Worm (Caenorhabditis elegans) whole organism, L2 larva: Measurements from ENCODE around the gene str-71.
A peak's percentile ranks its signal among the peaks of the same experiment; 100 is the strongest.

Source experiments
- R02D3.7 ChIP-seq: fragments of 150-350 bp; optimal IDR thresholded peaks from 2 replicates; lab custom pipeline; 2014; ENCODE audit warnings: missing biosample characterization, missing genetic modification characterization
- Y55F3AM.14 ChIP-seq: fragments of 200-800 bp; sonication (Bioruptor generic); optimal IDR thresholded peaks from 2 replicates; lab custom pipeline; 2018; ENCODE audit warnings: mild to moderate bottlenecking, missing genetic modification characterization, missing compliant biosample characterization
- alr-1 ChIP-seq: fragments of 150-350 bp; optimal IDR thresholded peaks from 2 replicates; lab custom pipeline; 2014; ENCODE audit warnings: missing biosample characterization, missing genetic modification characterization
- aly-2 ChIP-seq: fragments of 150-350 bp; optimal IDR thresholded peaks from 2 replicates; lab custom pipeline; 2014; ENCODE audit warnings: missing biosample characterization, missing genetic modification characterization
- ama-1 ChIP-seq: fragments of 150-350 bp; optimal IDR thresholded peaks from 2 replicates; lab custom pipeline; 2018; ENCODE audit warnings: inconsistent platforms
- blmp-1 ChIP-seq: sonication (generic microtip); optimal IDR thresholded peaks from 2 replicates; lab custom pipeline; 2017; ENCODE audit warnings: missing genetic modification characterization, mild to moderate bottlenecking, missing compliant biosample characterization, antibody characterized with exemption, moderate library complexity; ENCODE audit not compliant: insufficient read depth
- ceh-82 ChIP-seq: fragments of 150-350 bp; optimal IDR thresholded peaks from 2 replicates; lab custom pipeline; 2014; ENCODE audit warnings: missing biosample characterization, missing genetic modification characterization
- egl-27 ChIP-seq: sonication (generic microtip); optimal IDR thresholded peaks from 3 replicates; lab custom pipeline; 2017; ENCODE audit warnings: missing biosample characterization, missing genetic modification reagents, missing genetic modification characterization
- elt-1 ChIP-seq: fragments of 150-350 bp; optimal IDR thresholded peaks from 2 replicates; lab custom pipeline; 2014; ENCODE audit warnings: missing biosample characterization, missing genetic modification characterization
- elt-3 ChIP-seq: sonication (generic microtip); optimal IDR thresholded peaks from 2 replicates; lab custom pipeline; 2017; ENCODE audit warnings: missing biosample characterization, missing genetic modification characterization
- fos-1 ChIP-seq: fragments of 150-350 bp; optimal IDR thresholded peaks from 2 replicates; lab custom pipeline; 2014; ENCODE audit warnings: missing biosample characterization, missing genetic modification characterization
- gmeb-1 ChIP-seq: fragments of 150-350 bp; optimal IDR thresholded peaks from 2 replicates; lab custom pipeline; 2014; ENCODE audit warnings: missing biosample characterization, missing genetic modification characterization
- lin-11 ChIP-seq: fragments of 150-350 bp; sonication (generic microtip); optimal IDR thresholded peaks from 2 replicates; lab custom pipeline; 2014; ENCODE audit warnings: missing biosample characterization, missing genetic modification characterization, inconsistent platforms, mixed read lengths
- lin-39 ChIP-seq: fragments of 150-350 bp; optimal IDR thresholded peaks from 2 replicates; lab custom pipeline; 2014; ENCODE audit warnings: missing biosample characterization, missing genetic modification reagents, missing genetic modification characterization
- mab-5 ChIP-seq: fragments of 150-350 bp; optimal IDR thresholded peaks from 2 replicates; lab custom pipeline; 2014; ENCODE audit warnings: missing biosample characterization, missing genetic modification characterization
- mbf-1 ChIP-seq: sonication (generic microtip); optimal IDR thresholded peaks from 2 replicates; lab custom pipeline; 2017; ENCODE audit warnings: missing biosample characterization, missing genetic modification characterization
- nhr-10 ChIP-seq: sonication (generic microtip); optimal IDR thresholded peaks from 2 replicates; lab custom pipeline; 2017; ENCODE audit warnings: missing biosample characterization, missing genetic modification characterization
- nhr-23 ChIP-seq: fragments of 150-350 bp; optimal IDR thresholded peaks from 2 replicates; lab custom pipeline; 2014; ENCODE audit warnings: missing biosample characterization, missing genetic modification reagents, missing genetic modification characterization
- nhr-237 ChIP-seq: fragments of 150-350 bp; optimal IDR thresholded peaks from 2 replicates; lab custom pipeline; 2014; ENCODE audit warnings: missing biosample characterization, missing genetic modification characterization
- nhr-25 ChIP-seq: fragments of 150-350 bp; sonication (generic microtip); optimal IDR thresholded peaks from 3 replicates; lab custom pipeline; 2014; ENCODE audit warnings: missing biosample characterization, missing genetic modification characterization
- nhr-6 ChIP-seq: fragments of 150-350 bp; optimal IDR thresholded peaks from 2 replicates; lab custom pipeline; 2014; ENCODE audit warnings: missing biosample characterization, missing genetic modification characterization
- peb-1 ChIP-seq: fragments of 150-350 bp; optimal IDR thresholded peaks from 2 replicates; lab custom pipeline; 2014; ENCODE audit warnings: missing biosample characterization, missing genetic modification characterization
- skn-1 ChIP-seq: sonication (generic microtip); optimal IDR thresholded peaks from 2 replicates; lab custom pipeline; 2017; ENCODE audit warnings: missing biosample characterization, missing genetic modification characterization
- sma-9 ChIP-seq, 2 experiments: fragments of 150-350 bp in 1 of 2; sonication (generic microtip) in 1 of 2; optimal IDR thresholded peaks; 2 replicates each; lab custom pipeline; 2014 to 2016; ENCODE audit warnings: missing genetic modification characterization in 2 of 2, mild to moderate bottlenecking in 1 of 2, missing biosample characterization in 1 of 2, missing compliant biosample characterization in 1 of 2, missing genetic modification reagents in 1 of 2, moderate library complexity in 1 of 2
- unc-39 ChIP-seq: fragments of 150-350 bp; optimal IDR thresholded peaks from 2 replicates; lab custom pipeline; 2014; ENCODE audit warnings: missing biosample characterization, missing genetic modification characterization
- unc-55 ChIP-seq: fragments of 150-350 bp; sonication (generic microtip); optimal IDR thresholded peaks from 3 replicates; lab custom pipeline; 2014; ENCODE audit warnings: missing biosample characterization, missing genetic modification reagents, missing genetic modification characterization
- unc-62 ChIP-seq: fragments of 150-350 bp; optimal IDR thresholded peaks from 2 replicates; lab custom pipeline; 2014; ENCODE audit warnings: missing biosample characterization, missing genetic modification reagents, missing genetic modification characterization
- ztf-1 ChIP-seq: fragments of 200-800 bp; sonication (Bioruptor generic); conservative IDR thresholded peaks from 2 replicates; pipeline ENCODE4 v1.3.6; 2022; ENCODE audit warnings: missing genetic modification characterization, missing compliant biosample characterization
- ztf-11 ChIP-seq: sonication (generic microtip); optimal IDR thresholded peaks from 2 replicates; lab custom pipeline; 2017; ENCODE audit warnings: missing biosample characterization, missing genetic modification characterization

The str-71 gene

DNA sequence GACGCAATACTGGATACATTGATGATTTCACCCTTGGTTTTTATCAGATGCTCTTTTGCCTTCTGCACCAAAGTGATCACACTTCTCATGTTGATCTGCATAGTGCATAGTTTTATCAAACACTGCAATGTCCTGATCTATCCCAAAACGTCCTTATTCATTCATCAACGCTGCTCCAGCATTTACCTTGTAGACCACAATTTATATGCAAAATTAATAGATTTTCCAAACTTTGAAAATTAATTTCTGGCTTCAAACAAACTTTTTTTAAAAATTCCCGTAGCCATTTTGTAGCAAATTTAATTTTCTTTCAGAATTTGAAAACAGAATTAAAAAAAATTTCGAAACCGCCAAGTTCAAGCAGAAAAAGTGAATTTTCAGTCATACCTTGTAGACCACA is 25.5 kb upstream of the str-71 start, which contains the start of gene C06B8.3:
Gene C06B8.3, minus strand, starts transcription at position 101 of the 400 bp plus-strand sequence.
- TF ChIP-seq ztf-11 (no peak), skn-1 (tag; lab: Kevin White, UChicago) (no peak), fos-1 (tag; lab: Kevin White, UChicago) (no peak), ceh-82 (tag; lab: Kevin White, UChicago) (no peak), Y55F3AM.14 (GFP tag; lab: Kevin White, UChicago) (no peak), nhr-6 (tag; lab: Kevin White, UChicago) (no peak), unc-55 (GFP tag; lab: Kevin White, UChicago) (no peak), blmp-1 (tag; lab: Kevin White, UChicago) (no peak), nhr-10 (no peak), R02D3.7 (tag; lab: Kevin White, UChicago) (no peak), nhr-25 (tag; lab: Kevin White, UChicago) (no peak), aly-2 (tag; lab: Kevin White, UChicago) (no peak)

DNA sequence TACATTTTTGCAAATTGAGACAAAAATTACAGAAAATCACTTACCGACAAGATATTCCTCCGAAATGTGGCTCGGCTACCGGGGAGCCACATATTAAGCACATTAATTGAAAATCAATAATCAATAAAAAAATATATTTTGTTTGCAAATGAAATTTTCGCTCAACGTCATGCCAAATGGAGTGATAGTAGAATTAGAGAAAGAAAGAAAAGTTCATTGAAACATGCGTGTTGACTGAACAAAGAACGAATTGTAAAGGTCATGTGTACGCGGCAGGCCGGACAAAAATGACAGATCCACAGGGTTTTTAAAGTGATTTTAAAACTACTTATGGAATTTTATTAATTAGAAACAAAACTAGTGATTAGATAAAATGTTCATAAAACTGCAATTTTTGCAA is 24.6 kb upstream of the str-71 start:
- TF ChIP-seq nhr-237 (tag; lab: Kevin White, UChicago) (no peak), sma-9 (GFP tag; optimal IDR thresholded peaks at IDR 0.05; lab: Kevin White, UChicago) (peak; percentile 59), sma-9 (tag; optimal IDR thresholded peaks at IDR 0.05; lab: Kevin White, UChicago) (no peak), fos-1 (tag; lab: Kevin White, UChicago) (peak; percentile 15)

DNA sequence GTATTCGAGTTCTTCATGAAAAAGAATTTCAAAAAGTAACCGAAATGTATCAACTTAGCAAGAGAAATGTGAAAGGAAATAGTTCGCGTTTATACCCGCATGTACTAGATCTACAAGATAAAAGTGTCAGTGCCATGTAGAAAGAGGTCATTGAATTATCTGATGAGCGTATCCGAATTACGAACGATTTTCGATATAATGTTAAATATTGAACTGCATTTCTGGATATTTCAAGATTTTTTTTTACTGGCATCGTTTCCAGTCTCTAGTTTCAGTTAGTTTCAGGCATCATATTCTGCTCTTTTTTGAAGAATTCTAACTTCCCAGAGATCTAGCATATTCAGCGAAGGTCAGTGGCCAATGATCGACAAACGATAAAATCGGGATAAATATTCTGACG is 22.4 kb upstream of the str-71 start, which contains the start of gene nhr-150:
Gene nhr-150, minus strand, starts transcription at position 92 of the 400 bp plus-strand sequence.
- no peak for TF ChIP-seq blmp-1 (tag; lab: Kevin White, UChicago)
- TF ChIP-seq nhr-23 (tag; lab: Kevin White, UChicago): no peak
- TF ChIP-seq sma-9 (GFP tag; optimal IDR thresholded peaks at IDR 0.05; lab: Kevin White, UChicago): peak; percentile 50
- TF ChIP-seq sma-9 (tag; optimal IDR thresholded peaks at IDR 0.05; lab: Kevin White, UChicago): no peak
- no peak for TF ChIP-seq lin-11 (tag; lab: Kevin White, UChicago)
- no peak for TF ChIP-seq nhr-10

DNA sequence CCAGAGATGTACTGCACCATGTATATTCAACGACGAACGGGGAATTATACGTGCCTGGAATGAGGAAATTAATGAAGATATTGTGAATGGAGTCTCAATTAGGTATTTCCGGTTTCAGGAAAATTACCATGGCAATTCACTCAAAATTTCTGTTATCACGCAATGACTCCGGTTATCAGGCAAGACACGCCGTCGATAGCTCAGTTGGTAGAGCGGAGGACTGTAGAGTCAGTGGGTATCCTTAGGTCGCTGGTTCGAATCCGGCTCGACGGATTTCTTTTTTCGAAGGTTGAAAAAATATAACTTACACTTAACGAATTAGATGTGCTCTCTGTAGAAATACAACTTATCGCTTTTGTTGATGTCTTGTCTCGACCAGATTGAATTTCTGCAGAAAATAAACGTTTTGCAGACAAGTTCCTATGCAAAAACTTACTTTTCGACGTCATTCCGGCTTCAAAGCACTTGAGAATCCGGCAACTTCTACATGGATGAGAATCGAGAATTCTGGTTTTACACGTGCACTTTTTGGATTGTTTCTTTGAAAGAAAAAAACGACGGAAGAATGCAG is 21.6 kb upstream of the str-71 start:
- TF ChIP-seq unc-39: no peak
- TF ChIP-seq ama-1: no peak
- no peak for TF ChIP-seq sma-9 (GFP tag; optimal IDR thresholded peaks at IDR 0.05; lab: Kevin White, UChicago)
- TF ChIP-seq sma-9 (tag; optimal IDR thresholded peaks at IDR 0.05; lab: Kevin White, UChicago): no peak
- no peak for TF ChIP-seq mbf-1
- TF ChIP-seq unc-62: no peak
- no peak for TF ChIP-seq elt-1 (tag; lab: Kevin White, UChicago)
- no peak for TF ChIP-seq elt-3
- no peak for TF ChIP-seq nhr-23 (tag; lab: Kevin White, UChicago)
- TF ChIP-seq skn-1 (tag; lab: Kevin White, UChicago): no peak
- no peak for TF ChIP-seq alr-1 (tag; lab: Kevin White, UChicago)
- TF ChIP-seq mab-5: no peak
- TF ChIP-seq nhr-25 (tag; lab: Kevin White, UChicago): no peak
- no peak for TF ChIP-seq ztf-1 (GFP tag; lab: Robert Waterston, UW)
- TF ChIP-seq nhr-10: no peak
- TF ChIP-seq ztf-11: no peak

- TF ChIP-seq Y55F3AM.14 (GFP tag; lab: Kevin White, UChicago) (no peak), egl-27 (no peak), R02D3.7 (tag; lab: Kevin White, UChicago) (no peak), mab-5 (no peak), unc-39 (no peak), sma-9 (GFP tag; optimal IDR thresholded peaks at IDR 0.05; lab: Kevin White, UChicago) (no peak), sma-9 (tag; optimal IDR thresholded peaks at IDR 0.05; lab: Kevin White, UChicago) (no peak), ama-1 (no peak), gmeb-1 (tag; lab: Kevin White, UChicago) (no peak), lin-11 (tag; lab: Kevin White, UChicago) (no peak), lin-39 (no peak)
Measured at ce11 chrV:15479825-15480224, 20.8 kb upstream of the str-71 start.

- no peak for TF ChIP-seq peb-1 (tag; lab: Kevin White, UChicago)
- no peak for TF ChIP-seq lin-39
- no peak for TF ChIP-seq R02D3.7 (tag; lab: Kevin White, UChicago)
- peak; percentile 56 for TF ChIP-seq fos-1 (tag; lab: Kevin White, UChicago)
- no peak for TF ChIP-seq alr-1 (tag; lab: Kevin White, UChicago)
- no peak for TF ChIP-seq ceh-82 (tag; lab: Kevin White, UChicago)
- TF ChIP-seq unc-62: no peak
- no peak for TF ChIP-seq ztf-11
- peak; percentile 15 for TF ChIP-seq sma-9 (GFP tag; optimal IDR thresholded peaks at IDR 0.05; lab: Kevin White, UChicago)
- TF ChIP-seq sma-9 (tag; optimal IDR thresholded peaks at IDR 0.05; lab: Kevin White, UChicago): no peak
Measured at ce11 chrV:15479107-15479506, 20.1 kb upstream of the str-71 start.
